Worm (Caenorhabditis elegans): Measurements from ENCODE around the gene mes-2.

Gene mes-2

ce11 chrII:14432100-14432499 is 48.3 kb downstream of the mes-2 start:
- TF ChIP-seq ces-1 (GFP tag; optimal IDR thresholded peaks at IDR 0.05) (peak; percentile 86), hlh-1 (tag; optimal IDR thresholded peaks at IDR 0.05) (no peak)

- TF ChIP-seq ces-1 (GFP tag; optimal IDR thresholded peaks at IDR 0.05), result peak; percentile 93
- no peak for TF ChIP-seq mep-1 (tag; optimal IDR thresholded peaks at IDR 0.05)
- no peak for TF ChIP-seq nhr-12 (tag; optimal IDR thresholded peaks at IDR 0.05)
- TF ChIP-seq lin-32 (GFP tag; optimal IDR thresholded peaks at IDR 0.05), result no peak
- no peak for TF ChIP-seq unc-39 (tag; optimal IDR thresholded peaks at IDR 0.05)
- no peak for TF ChIP-seq mab-5 (tag; optimal IDR thresholded peaks at IDR 0.05)
- peak; percentile 61 for TF ChIP-seq unc-62 (GFP tag; optimal IDR thresholded peaks at IDR 0.05)
- TF ChIP-seq nhr-237 (tag; optimal IDR thresholded peaks at IDR 0.05), result no peak
- no peak for TF ChIP-seq sem-2 (GFP tag; optimal IDR thresholded peaks at IDR 0.05)
Observed at ce11 chrII:14433712-14434352, 50.1 kb downstream of the mes-2 start.

DNA sequence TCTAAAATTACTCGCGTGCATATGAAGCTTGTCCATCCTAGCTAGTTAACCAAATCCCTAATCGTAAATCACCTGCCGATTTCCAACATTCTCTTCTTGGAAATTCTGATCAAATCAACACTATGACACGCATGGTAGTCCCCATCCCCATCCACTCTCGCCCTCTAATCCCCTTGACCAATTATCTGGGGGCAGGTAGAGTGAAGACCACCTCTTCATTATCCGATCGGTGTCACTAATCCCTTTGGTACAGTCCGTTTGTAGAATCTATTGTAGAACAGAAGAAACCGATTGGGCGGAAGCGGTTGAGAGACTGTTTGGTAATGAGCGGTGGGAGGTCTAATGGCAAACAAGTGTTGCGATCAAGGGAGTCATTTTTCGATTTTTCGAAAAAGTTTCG is 53.3 kb downstream of the mes-2 start:
- TF ChIP-seq ceh-39 (tag; optimal IDR thresholded peaks at IDR 0.05) (no peak), sem-2 (GFP tag; optimal IDR thresholded peaks at IDR 0.05) (no peak), ztf-11 (tag; optimal IDR thresholded peaks at IDR 0.05) (no peak), flh-1 (GFP tag; optimal IDR thresholded peaks at IDR 0.05) (no peak), nhr-2 (tag; optimal IDR thresholded peaks at IDR 0.05) (peak; percentile 87), nhr-28 (tag; optimal IDR thresholded peaks at IDR 0.05) (no peak), elt-3 (tag; optimal IDR thresholded peaks at IDR 0.05) (no peak), nhr-76 (tag; optimal IDR thresholded peaks at IDR 0.05) (no peak), ceh-43 (GFP tag; optimal IDR thresholded peaks at IDR 0.05) (peak; percentile 43), mls-2 (tag; optimal IDR thresholded peaks at IDR 0.05) (peak; percentile 8), ceh-83 (GFP tag; optimal IDR thresholded peaks at IDR 0.05) (no peak), mab-5 (tag; optimal IDR thresholded peaks at IDR 0.05) (no peak), blmp-1 (tag; optimal IDR thresholded peaks at IDR 0.05) (no peak), unc-39 (tag; optimal IDR thresholded peaks at IDR 0.05) (no peak), bed-3 (GFP tag; optimal IDR thresholded peaks at IDR 0.05) (no peak), zip-8 (tag; optimal IDR thresholded peaks at IDR 0.05) (no peak), cnd-1 (tag; optimal IDR thresholded peaks at IDR 0.05) (no peak), unc-120 (tag; optimal IDR thresholded peaks at IDR 0.05; ENCODE audit: poor library complexity, severe bottlenecking) (no peak)
